Worm (Caenorhabditis elegans) whole organism, young adult: ENCODE results near the gene abu-1.

Source experiments
- B0019.2 ChIP-seq: fragments of 200-800 bp; sonication (Bioruptor generic); conservative IDR thresholded peaks from 2 replicates; pipeline ENCODE4 v1.3.6; 2022; ENCODE audit warnings: missing genetic modification reagents, missing genetic modification characterization, missing compliant biosample characterization
- B0336.3 ChIP-seq: fragments of 200-800 bp; sonication (Bioruptor generic); IDR thresholded peaks from 2 replicates; pipeline ENCODE4 v1.3.6; 2022; ENCODE audit warnings: missing genetic modification characterization, missing compliant biosample characterization
- F23B12.7 ChIP-seq: sonication (generic microtip); optimal IDR thresholded peaks from 2 replicates; lab custom pipeline; 2017; ENCODE audit warnings: missing genetic modification characterization, mild to moderate bottlenecking, missing compliant biosample characterization, antibody characterized with exemption, moderate library complexity; ENCODE audit not compliant: insufficient read depth
- F33H1.4 ChIP-seq: fragments of 200-800 bp; sonication (Bioruptor generic); IDR thresholded peaks from 2 replicates; pipeline ENCODE4 v1.3.6; 2022; ENCODE audit warnings: missing genetic modification reagents, missing genetic modification characterization, missing compliant biosample characterization
- F55B11.4 ChIP-seq: sonication (generic microtip); optimal IDR thresholded peaks from 2 replicates; lab custom pipeline; 2016; ENCODE audit warnings: missing compliant biosample characterization, missing genetic modification characterization, borderline replicate concordance; ENCODE audit not compliant: insufficient read depth
- Y53F4B.3 ChIP-seq: fragments of 200-800 bp; sonication (Bioruptor generic); IDR thresholded peaks from 2 replicates; pipeline ENCODE4 v1.3.6; 2022; ENCODE audit warnings: missing genetic modification reagents, missing genetic modification characterization, missing compliant biosample characterization
- Y56A3A.18 ChIP-seq: fragments of 200-800 bp; sonication (Bioruptor generic); IDR thresholded peaks from 2 replicates; pipeline ENCODE4 v1.3.6; 2022; ENCODE audit warnings: missing genetic modification reagents, missing genetic modification characterization, missing compliant biosample characterization
- Y67H2A.10 ChIP-seq: fragments of 200-800 bp; sonication (Bioruptor generic); conservative IDR thresholded peaks from 2 replicates; pipeline ENCODE4 v1.3.6; 2022; ENCODE audit warnings: missing genetic modification reagents, missing genetic modification characterization, missing compliant biosample characterization
- Y79H2A.3 ChIP-seq: fragments of 200-800 bp; sonication (Bioruptor generic); conservative IDR thresholded peaks from 2 replicates; pipeline ENCODE4 v1.3.6; 2022; ENCODE audit warnings: missing genetic modification reagents, missing genetic modification characterization, missing compliant biosample characterization
- ZK185.1 ChIP-seq: sonication (generic microtip); optimal IDR thresholded peaks from 2 replicates; lab custom pipeline; 2016; ENCODE audit warnings: mild to moderate bottlenecking, missing genetic modification characterization, missing compliant biosample characterization; ENCODE audit not compliant: poor library complexity, severe bottlenecking
- aptf-2 ChIP-seq: fragments of 200-800 bp; sonication (Bioruptor generic); conservative IDR thresholded peaks from 2 replicates; pipeline ENCODE4 v1.3.6; 2022; ENCODE audit warnings: missing genetic modification reagents, missing genetic modification characterization, missing compliant biosample characterization
- attf-5 ChIP-seq: fragments of 200-800 bp; sonication (Bioruptor generic); optimal IDR thresholded peaks from 2 replicates; lab custom pipeline; 2018; ENCODE audit warnings: mild to moderate bottlenecking, missing genetic modification characterization, missing compliant biosample characterization
- ceh-79 ChIP-seq: sonication (generic microtip); optimal IDR thresholded peaks from 2 replicates; lab custom pipeline; 2017; ENCODE audit warnings: mild to moderate bottlenecking, missing genetic modification characterization, missing compliant biosample characterization
- dpl-1 ChIP-seq: fragments of 150-350 bp; optimal IDR thresholded peaks from 2 replicates; lab custom pipeline; 2014; ENCODE audit warnings: missing biosample characterization, missing genetic modification reagents, missing genetic modification characterization
- efl-1 ChIP-seq: fragments of 150-350 bp; optimal IDR thresholded peaks from 2 replicates; lab custom pipeline; 2014; ENCODE audit warnings: missing biosample characterization, missing genetic modification reagents, missing genetic modification characterization
- him-1 ChIP-seq: sonication (generic microtip); optimal IDR thresholded peaks from 2 replicates; lab custom pipeline; 2016; ENCODE audit warnings: missing genotype, missing genetic modification reagents, missing genetic modification characterization, missing compliant biosample characterization
- hlh-12 ChIP-seq: sonication (generic microtip); optimal IDR thresholded peaks from 2 replicates; lab custom pipeline; 2016; ENCODE audit warnings: missing genetic modification characterization, missing compliant biosample characterization
- hmg-1.2 ChIP-seq: fragments of 200-800 bp; sonication (Bioruptor generic); IDR thresholded peaks from 2 replicates; pipeline ENCODE4 v1.3.6; 2022; ENCODE audit warnings: missing genetic modification reagents, missing genetic modification characterization, missing compliant biosample characterization
- hsf-1 ChIP-seq: fragments of 200-800 bp; sonication (Bioruptor generic); IDR thresholded peaks from 2 replicates; pipeline ENCODE4 v1.3.6; 2022; ENCODE audit warnings: missing genetic modification reagents, missing genetic modification characterization, missing compliant biosample characterization
- let-607 ChIP-seq, 2 experiments: fragments of 200-800 bp in 1 of 2; sonication (Bioruptor generic) in 1 of 2; sonication (generic microtip) in 1 of 2; optimal IDR thresholded peaks; 2 replicates each; lab custom pipeline; 2016 to 2018; ENCODE audit warnings: mild to moderate bottlenecking in 2 of 2, missing compliant biosample characterization in 2 of 2, missing genetic modification characterization in 2 of 2, moderate library complexity in 2 of 2, missing genotype in 1 of 2
- lir-1 ChIP-seq: fragments of 200-800 bp; sonication (Bioruptor generic); conservative IDR thresholded peaks from 2 replicates; pipeline ENCODE4 v1.3.6; 2022; ENCODE audit warnings: missing genetic modification reagents, missing genetic modification characterization, missing compliant biosample characterization
- madf-8 ChIP-seq: fragments of 200-800 bp; sonication (Bioruptor generic); conservative IDR thresholded peaks from 2 replicates; pipeline ENCODE4 v1.3.6; 2022; ENCODE audit warnings: missing genetic modification reagents, missing genetic modification characterization, missing compliant biosample characterization
- mcd-1 ChIP-seq: fragments of 200-800 bp; sonication (Bioruptor generic); IDR thresholded peaks from 2 replicates; pipeline ENCODE4 v1.3.6; 2022; ENCODE audit warnings: missing genetic modification reagents, missing genetic modification characterization, missing compliant biosample characterization
- nhr-120 ChIP-seq: fragments of 200-800 bp; sonication (Bioruptor generic); IDR thresholded peaks from 2 replicates; pipeline ENCODE4 v1.3.6; 2022; ENCODE audit warnings: missing genetic modification characterization, missing compliant biosample characterization
- nhr-80 ChIP-seq: sonication (generic microtip); optimal IDR thresholded peaks from 2 replicates; lab custom pipeline; 2016; ENCODE audit warnings: missing genetic modification characterization, missing compliant biosample characterization
- rec-8 ChIP-seq, 2 experiments: sonication (generic microtip); optimal IDR thresholded peaks; 2 replicates each; lab custom pipeline; 2016; ENCODE audit warnings: mild to moderate bottlenecking in 2 of 2, missing genetic modification characterization in 2 of 2, missing genetic modification reagents in 2 of 2, missing genotype in 2 of 2, missing biosample characterization in 1 of 2, missing compliant biosample characterization in 1 of 2, moderate library complexity in 1 of 2
- rpc-1 ChIP-seq, 2 experiments: fragments of 150-350 bp in 1 of 2; sonication (generic microtip) in 1 of 2; optimal IDR thresholded peaks; 2 replicates each; lab custom pipeline; 2014 to 2018; ENCODE audit warnings: missing biosample characterization in 1 of 2, missing genetic modification characterization in 1 of 2, missing genetic modification reagents in 1 of 2, missing genotype in 1 of 2
- snpc-3.4 ChIP-seq: sonication (generic microtip); optimal IDR thresholded peaks from 2 replicates; lab custom pipeline; 2017; ENCODE audit warnings: missing genetic modification characterization, mild to moderate bottlenecking, missing compliant biosample characterization, antibody characterized with exemption, moderate library complexity, missing genotype, missing genetic modification reagents
- somi-1 ChIP-seq: fragments of 200-800 bp; sonication (Bioruptor generic); optimal IDR thresholded peaks from 2 replicates; lab custom pipeline; 2018; ENCODE audit warnings: mild to moderate bottlenecking, missing genetic modification characterization, missing compliant biosample characterization
- tlf-1 ChIP-seq: fragments of 200-800 bp; sonication (Bioruptor generic); optimal IDR thresholded peaks from 2 replicates; lab custom pipeline; 2018; ENCODE audit warnings: mild to moderate bottlenecking, missing genetic modification characterization, missing compliant biosample characterization
- unc-130 ChIP-seq: sonication (generic microtip); optimal IDR thresholded peaks from 2 replicates; lab custom pipeline; 2016; ENCODE audit warnings: missing genetic modification reagents, missing genetic modification characterization, missing compliant biosample characterization
- ztf-18 ChIP-seq: sonication (generic microtip); optimal IDR thresholded peaks from 2 replicates; lab custom pipeline; 2016; ENCODE audit warnings: missing genotype, mild to moderate bottlenecking, missing genetic modification characterization, missing compliant biosample characterization
- ztf-26 ChIP-seq: sonication (generic microtip); optimal IDR thresholded peaks from 2 replicates; lab custom pipeline; 2017; ENCODE audit warnings: missing genetic modification characterization, missing compliant biosample characterization
- ztf-28 ChIP-seq: fragments of 200-800 bp; sonication (Bioruptor generic); IDR thresholded peaks from 2 replicates; pipeline ENCODE4 v1.3.6; 2022; ENCODE audit warnings: missing genetic modification reagents, missing genetic modification characterization, missing compliant biosample characterization

Gene abu-1

DNA sequence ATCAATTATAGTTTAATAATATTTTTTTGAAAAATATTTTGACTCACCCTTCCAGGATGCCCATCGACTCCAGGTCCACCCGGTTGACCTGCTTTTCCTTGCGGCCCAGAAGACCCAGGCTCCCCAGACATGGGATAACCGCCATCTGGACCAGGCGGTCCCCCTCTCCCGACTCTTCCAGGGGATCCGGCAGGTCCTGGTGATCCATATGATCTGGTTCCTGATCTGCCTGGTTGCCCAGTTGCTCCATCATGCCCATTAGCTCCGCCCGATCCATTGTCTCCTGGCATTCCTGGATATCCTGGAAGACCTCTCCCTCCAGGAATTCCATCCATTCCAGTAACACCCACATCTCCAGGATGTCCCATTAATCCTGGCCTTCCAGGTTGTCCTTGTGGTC lies 12.1 kb upstream of the abu-1 start (continued):
- no peak for TF ChIP-seq F55B11.4 (tag; lab: Kevin White, UChicago)

DNA sequence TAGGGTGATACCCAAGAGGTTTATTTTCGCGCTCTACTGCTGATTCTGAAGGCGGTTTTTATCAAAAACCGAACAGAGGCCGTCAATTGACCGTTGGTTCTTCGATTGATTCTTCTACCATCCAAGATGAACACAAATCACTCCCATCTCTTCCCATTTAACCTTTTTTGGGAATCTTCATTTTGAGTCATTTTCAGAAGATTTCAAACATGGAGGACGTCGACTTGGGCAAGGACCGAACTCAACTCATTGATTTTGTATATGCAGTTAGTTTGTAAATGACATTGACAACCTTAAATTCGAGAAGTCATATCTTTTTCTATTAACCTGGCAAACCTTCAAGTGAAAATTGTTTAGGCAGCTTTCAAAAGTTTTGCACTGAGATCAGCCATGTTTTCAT lies 6.7 kb upstream of the abu-1 start, which contains the start of gene AC3.5:
Gene AC3.5, plus strand, starts transcription at position 210 of the 400 bp plus-strand sequence.
- TF ChIP-seq ceh-79 (tag; lab: Kevin White, UChicago) (no peak), ztf-18 (tag; lab: Kevin White, UChicago) (no peak), aptf-2 (GFP tag; lab: Robert Waterston, UW) (no peak), ZK185.1 (tag; lab: Kevin White, UChicago) (no peak), hmg-1.2 (GFP tag; lab: Robert Waterston, UW) (no peak), efl-1 (no peak), F23B12.7 (no peak), Y67H2A.10 (GFP tag; lab: Robert Waterston, UW) (no peak), unc-130 (GFP tag; lab: Kevin White, UChicago) (no peak), him-1 (tag; lab: Kevin White, UChicago) (no peak), hlh-12 (tag; lab: Kevin White, UChicago) (no peak), Y79H2A.3 (GFP tag; lab: Robert Waterston, UW) (no peak)

DNA sequence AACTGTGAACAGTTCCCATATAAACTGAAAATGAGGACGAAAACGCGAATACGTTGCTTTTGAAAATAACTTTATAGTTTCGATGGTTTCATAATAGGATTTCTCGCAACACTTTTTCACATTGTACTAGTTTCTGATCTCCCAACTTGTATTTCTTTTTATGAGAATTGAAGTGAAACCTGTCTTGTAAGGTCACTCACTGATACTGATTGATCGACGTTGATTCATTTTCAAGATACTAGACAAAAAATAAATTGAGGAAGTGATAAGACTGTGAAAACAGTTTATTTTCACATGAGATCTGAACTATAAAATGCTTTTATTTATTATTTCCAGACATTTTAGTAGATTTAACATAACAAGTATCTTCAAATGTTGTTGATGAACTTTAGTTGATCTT lies 5.8 kb upstream of the abu-1 start:
- TF ChIP-seq rec-8 (tag; optimal IDR thresholded peaks at IDR 0.05; lab: Kevin White, UChicago) = no peak
- no peak for TF ChIP-seq nhr-80
- no peak for TF ChIP-seq nhr-120
- no peak for TF ChIP-seq somi-1
- TF ChIP-seq attf-5 = no peak
- no peak for TF ChIP-seq tlf-1 (GFP tag; lab: Kevin White, UChicago)
- no peak for TF ChIP-seq Y53F4B.3
- TF ChIP-seq ztf-26 (tag; lab: Kevin White, UChicago) = no peak
- no peak for TF ChIP-seq Y56A3A.18 (GFP tag; lab: Robert Waterston, UW)
- no peak for TF ChIP-seq rpc-1 (optimal IDR thresholded peaks at IDR 0.05; lab: Kevin White, UChicago)
- no peak for TF ChIP-seq rpc-1 (tag; optimal IDR thresholded peaks at IDR 0.05; lab: Kevin White, UChicago)
- TF ChIP-seq F23B12.7 = no peak
- no peak for TF ChIP-seq B0336.3 (GFP tag; lab: Robert Waterston, UW)
- TF ChIP-seq B0019.2 (GFP tag; lab: Robert Waterston, UW) = no peak
- no peak for TF ChIP-seq lir-1 (GFP tag; lab: Robert Waterston, UW)
- TF ChIP-seq, all 124 proteins: peak for 0

DNA sequence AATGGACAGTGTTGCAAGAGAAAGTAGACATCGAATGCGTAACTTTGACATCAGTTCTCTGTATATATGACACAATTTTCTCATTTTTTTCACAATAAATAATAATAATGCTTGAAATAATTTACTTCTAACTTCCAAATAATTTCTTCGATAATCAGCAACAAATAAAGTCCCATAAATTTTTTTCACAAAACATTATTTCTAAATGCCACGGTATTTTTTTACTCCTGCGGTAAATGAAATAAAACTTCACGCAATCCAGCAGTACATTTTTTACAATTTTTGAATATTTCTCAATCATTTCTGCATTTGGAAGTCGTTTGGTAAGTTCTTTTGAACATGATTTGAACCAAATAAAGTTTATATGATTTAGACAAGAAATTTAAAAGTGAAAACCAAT lies 2.3 kb upstream of the abu-1 start, which contains the start of gene spe-10:
Gene spe-10, plus strand, starts transcription at position 301 of the 400 bp plus-strand sequence.
- TF ChIP-seq mcd-1 = no peak
- TF ChIP-seq madf-8 (GFP tag; lab: Robert Waterston, UW) = no peak
- TF ChIP-seq hsf-1 (GFP tag; lab: Robert Waterston, UW) = no peak
- no peak for TF ChIP-seq dpl-1 (GFP tag; lab: Kevin White, UChicago)
- no peak for TF ChIP-seq let-607 (tag; optimal IDR thresholded peaks at IDR 0.05; lab: Kevin White, UChicago)
- no peak for TF ChIP-seq F33H1.4 (GFP tag; lab: Robert Waterston, UW)
- TF ChIP-seq snpc-3.4 (tag; lab: Kevin White, UChicago) = no peak
- no peak for TF ChIP-seq ztf-28
